Worm (Caenorhabditis elegans) whole organism, L2 larva: ENCODE measurements around the gene shl-1.

ENCODE experiments used
- C34F6.9 ChIP-seq: fragments of 150-350 bp; optimal IDR thresholded peaks from 2 replicates; lab custom pipeline; 2014; ENCODE audit warnings: missing biosample characterization, missing genetic modification characterization
- ama-1 ChIP-seq: fragments of 150-350 bp; optimal IDR thresholded peaks from 2 replicates; lab custom pipeline; 2018; ENCODE audit warnings: inconsistent platforms
- elt-3 ChIP-seq: sonication (generic microtip); optimal IDR thresholded peaks from 2 replicates; lab custom pipeline; 2017; ENCODE audit warnings: missing biosample characterization, missing genetic modification characterization
- nhr-6 ChIP-seq: fragments of 150-350 bp; optimal IDR thresholded peaks from 2 replicates; lab custom pipeline; 2014; ENCODE audit warnings: missing biosample characterization, missing genetic modification characterization

- TF ChIP-seq nhr-6 (tag; lab: Kevin White, UChicago) (no peak), C34F6.9 (tag; lab: Kevin White, UChicago) (no peak), elt-3 (tag; lab: Kevin White, UChicago) (no peak), ama-1 (no peak)
These were observed 4.7 kb upstream of the shl-1 start for ce11 chrIV:6388550-6388949.
